Worm (Caenorhabditis elegans): ENCODE measurements around the gene R02E4.1.

DNA sequence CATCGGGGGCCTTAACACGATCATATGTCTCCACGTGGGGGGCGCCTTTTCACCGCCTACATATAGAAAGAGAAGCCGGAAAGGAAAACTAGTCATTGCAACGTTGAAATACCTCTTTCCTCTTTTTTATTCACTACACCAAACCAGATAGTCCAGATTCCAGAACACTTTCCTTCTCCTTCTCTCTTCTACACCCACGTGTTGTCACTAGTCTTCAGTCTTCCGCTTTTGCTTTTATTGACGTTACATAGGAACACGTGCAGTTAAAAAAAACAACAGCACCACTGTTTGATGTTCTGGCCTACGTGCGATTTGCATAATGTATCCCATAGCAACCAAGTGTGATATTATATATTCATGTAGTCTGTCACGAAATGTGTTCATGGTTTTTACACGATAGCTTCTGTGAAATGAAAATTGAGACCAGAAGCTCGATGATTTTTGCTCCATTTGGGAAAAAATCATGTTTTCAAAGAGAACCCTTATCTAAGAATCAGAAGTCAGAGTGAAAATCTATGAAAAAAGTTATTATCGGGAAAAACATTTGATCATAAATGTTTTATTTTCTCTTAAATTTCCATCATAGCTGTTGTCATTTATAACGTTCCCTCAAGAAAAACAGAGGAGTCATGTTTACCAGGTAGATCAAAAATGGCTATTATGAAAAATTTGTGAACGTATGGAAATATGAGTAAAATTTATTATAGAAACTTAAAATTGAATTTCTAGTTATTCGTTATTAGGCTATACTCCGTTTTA, 39.1 kb upstream of the R02E4.1 start:
- TF ChIP-seq hpl-2 (GFP tag; optimal IDR thresholded peaks at IDR 0.05) (no peak), jun-1 (tag; optimal IDR thresholded peaks at IDR 0.05) (no peak), aha-1 (tag; optimal IDR thresholded peaks at IDR 0.05) (no peak), Y116A8C.19 (tag; optimal IDR thresholded peaks at IDR 0.05; ENCODE audit: borderline replicate concordance) (no peak), lsy-2 (tag; optimal IDR thresholded peaks at IDR 0.05) (no peak), nhr-28 (tag; optimal IDR thresholded peaks at IDR 0.05) (no peak), unc-62 (GFP tag; optimal IDR thresholded peaks at IDR 0.05) (no peak), unc-98 (GFP tag; IDR thresholded peaks at IDR 0.05) (no peak), unc-86 (tag; optimal IDR thresholded peaks at IDR 0.05) (peak; percentile 19)
